Fruit fly (Drosophila melanogaster): Measurements from ENCODE around the gene Naglu.

Naglu gene

dm6 chr2L:8362273-8362954, 49.3 kb downstream of the Naglu start, which contains the start of gene CG7627 (continued):
- no peak for TF ChIP-seq crol (GFP tag; IDR thresholded peaks at IDR 0.05)
- peak; percentile 47 for TF ChIP-seq Max (GFP tag; optimal IDR thresholded peaks at IDR 0.05)
- peak; percentile 45 for TF ChIP-seq CG17568 (GFP tag; optimal IDR thresholded peaks at IDR 0.05)
- TF ChIP-seq onecut (GFP tag; IDR thresholded peaks at IDR 0.05) = peak; percentile 54
- TF ChIP-seq CG4820 (GFP tag; optimal IDR thresholded peaks at IDR 0.05) = peak; percentile 72
- peak; percentile 70 for TF ChIP-seq az2 (GFP tag; optimal IDR thresholded peaks at IDR 0.05)
- peak; percentile 57 for TF ChIP-seq sim (GFP tag; IDR thresholded peaks at IDR 0.05)
- TF ChIP-seq CG4707 (GFP tag; optimal IDR thresholded peaks at IDR 0.05) = peak; percentile 37
- no peak for TF ChIP-seq CG10431 (GFP tag; optimal IDR thresholded peaks at IDR 0.05)
- peak; percentile 25; the same call in 1 of the 2 replicates for TF ChIP-seq klu (GFP tag; IDR thresholded peaks at IDR 0.05)
- no peak for TF ChIP-seq aop (GFP tag; IDR thresholded peaks at IDR 0.05)
- peak; percentile 81 for TF ChIP-seq CG31441 (GFP tag; IDR thresholded peaks at IDR 0.05)
- TF ChIP-seq CG9932 (GFP tag; IDR thresholded peaks at IDR 0.05) = peak; percentile 83
- peak; percentile 48 for TF ChIP-seq nom (GFP tag; optimal IDR thresholded peaks at IDR 0.05)
- TF ChIP-seq CG14441 (GFP tag; IDR thresholded peaks at IDR 0.05) = peak; percentile 80
- TF ChIP-seq CG13296 (GFP tag; optimal IDR thresholded peaks at IDR 0.05) = peak; percentile 67
- TF ChIP-seq CG16779 (GFP tag; IDR thresholded peaks at IDR 0.05) = 0 out of 2 replicates have a peak, but pooled peaks have one; percentile 34
- peak; percentile 22 for TF ChIP-seq CG8290 (GFP tag; optimal IDR thresholded peaks at IDR 0.05)
- peak in 1 of 2 experiments; percentile 71 for TF ChIP-seq CG8290 (tag; optimal IDR thresholded peaks at IDR 0.05)
- TF ChIP-seq CG6689 (GFP tag; IDR thresholded peaks at IDR 0.05) = peak; percentile 75
- TF ChIP-seq Dbx (GFP tag; IDR thresholded peaks at IDR 0.05) = peak; percentile 85
- TF ChIP-seq grau (tag; optimal IDR thresholded peaks at IDR 0.05) = peak; percentile 98
- peak; percentile 73 for TF ChIP-seq CG12219 (GFP tag; optimal IDR thresholded peaks at IDR 0.05)
- peak; percentile 67 for TF ChIP-seq nmo (GFP tag; optimal IDR thresholded peaks at IDR 0.05)
- TF ChIP-seq Trl (optimal IDR thresholded peaks at IDR 0.05) = no peak
- TF ChIP-seq Trl (GFP tag; optimal IDR thresholded peaks at IDR 0.05) = peak; percentile 71
- peak; percentile 64; the same call in 2 of the 3 replicates for TF ChIP-seq ase (GFP tag; IDR thresholded peaks at IDR 0.05)
- no peak for TF ChIP-seq gt (GFP tag; IDR thresholded peaks at IDR 0.05)
- TF ChIP-seq CG14014 (GFP tag; IDR thresholded peaks at IDR 0.05) = peak; percentile 71
- peak; percentile 80 for TF ChIP-seq CG1603 (tag; optimal IDR thresholded peaks at IDR 0.05)
- peak; percentile 12 for TF ChIP-seq slp2 (GFP tag; optimal IDR thresholded peaks at IDR 0.05)
- TF ChIP-seq ac (GFP tag; optimal IDR thresholded peaks at IDR 0.05) = no peak
- TF ChIP-seq CG10321 (GFP tag; IDR thresholded peaks at IDR 0.05) = no peak
- peak; percentile 70 for TF ChIP-seq unpg (GFP tag; optimal IDR thresholded peaks at IDR 0.05)
- peak; percentile 64 for TF ChIP-seq D19B (GFP tag; optimal IDR thresholded peaks at IDR 0.05)
- no peak for TF ChIP-seq CG43689 (GFP tag; IDR thresholded peaks at IDR 0.05)
- peak; percentile 63; the same call in 2 of the 3 replicates for TF ChIP-seq CG11560 (tag; IDR thresholded peaks at IDR 0.05)
- TF ChIP-seq Sry-δ (GFP tag; optimal IDR thresholded peaks at IDR 0.05) = peak; percentile 48
- TF ChIP-seq CG12071 (GFP tag; optimal IDR thresholded peaks at IDR 0.05) = peak; percentile 32
- peak; percentile 83 for TF ChIP-seq vvl (GFP tag; IDR thresholded peaks at IDR 0.05)
- TF ChIP-seq CG3838 (GFP tag; optimal IDR thresholded peaks at IDR 0.05) = no peak
- peak; percentile 74 for TF ChIP-seq so (GFP tag; IDR thresholded peaks at IDR 0.05)
- peak; percentile 87 for TF ChIP-seq slbo (GFP tag; IDR thresholded peaks at IDR 0.05)
- peak; percentile 68 for TF ChIP-seq fd96Cb (tag; optimal IDR thresholded peaks at IDR 0.05)
- no peak for TF ChIP-seq Tbp (GFP tag; optimal IDR thresholded peaks at IDR 0.05)
- no peak for TF ChIP-seq sima (GFP tag; optimal IDR thresholded peaks at IDR 0.05)
- TF ChIP-seq CG31224 (GFP tag; IDR thresholded peaks at IDR 0.05) = peak; percentile 96
- TF ChIP-seq wor (GFP tag; IDR thresholded peaks at IDR 0.05) = peak; percentile 47
- TF ChIP-seq CG18619 (GFP tag; optimal IDR thresholded peaks at IDR 0.05) = peak; percentile 71
- peak; percentile 75 for TF ChIP-seq CG8944 (GFP tag; optimal IDR thresholded peaks at IDR 0.05)
- no peak for TF ChIP-seq Mad (GFP tag; optimal IDR thresholded peaks at IDR 0.05)
- peak in 1 of 2 experiments; percentile 82 for TF ChIP-seq eve (GFP tag; optimal IDR thresholded peaks at IDR 0.05)

Data from whole organism, embryonic.